Fruit fly (Drosophila melanogaster) whole organism, embryonic: Measurements from ENCODE around the gene CG11843.

Source experiments
- Atf6 ChIP-seq: fragments of 200-800 bp; sonication (Bioruptor generic); IDR thresholded peaks from 2 replicates; pipeline ENCODE4 v1.3.6; 2022; ENCODE audit warnings: missing biosample characterization, missing genetic modification characterization
- Bgb ChIP-seq: fragments of 200-800 bp; sonication (Bioruptor generic); IDR thresholded peaks from 2 replicates; pipeline ENCODE4 v1.3.6; 2022; ENCODE audit warnings: missing biosample characterization, missing genetic modification characterization; ENCODE audit not compliant: partially characterized antibody
- CG10321 ChIP-seq: fragments of 200-800 bp; sonication (Bioruptor generic); IDR thresholded peaks from 2 replicates; pipeline ENCODE4 v1.3.6; 2022; ENCODE audit warnings: missing biosample characterization, missing genetic modification characterization
- CG10366 ChIP-seq: fragments of 200-800 bp; sonication (Bioruptor generic); IDR thresholded peaks from 2 replicates; pipeline ENCODE4 v1.3.6; 2022; ENCODE audit warnings: missing biosample characterization, missing genetic modification characterization
- CG12942 ChIP-seq: fragments of 200-800 bp; sonication (Bioruptor generic); optimal IDR thresholded peaks from 3 replicates; lab custom pipeline; 2016; ENCODE audit warnings: missing biosample characterization, missing genetic modification characterization
- CG13287 ChIP-seq: fragments of 200-800 bp; sonication (Bioruptor generic); IDR thresholded peaks from 2 replicates; pipeline ENCODE4 v1.3.6; 2022; ENCODE audit warnings: missing biosample characterization, missing genetic modification characterization; ENCODE audit not compliant: partially characterized antibody
- CG15514 ChIP-seq: fragments of 200-800 bp; sonication (Bioruptor generic); optimal IDR thresholded peaks from 3 replicates; lab custom pipeline; 2017; ENCODE audit warnings: missing biosample characterization, missing genetic modification characterization, mild to moderate bottlenecking, moderate library complexity, missing genetic modification reagents
- CG16813 ChIP-seq: fragments of 200-800 bp; sonication (Bioruptor generic); IDR thresholded peaks from 3 replicates; pipeline ENCODE4 v1.3.6; 2022; ENCODE audit warnings: missing biosample characterization, missing genetic modification characterization; ENCODE audit not compliant: partially characterized antibody
- CG17385 ChIP-seq: fragments of 200-800 bp; sonication (Bioruptor generic); optimal IDR thresholded peaks from 3 replicates; lab custom pipeline; 2018; ENCODE audit warnings: missing biosample characterization, mild to moderate bottlenecking, missing genetic modification characterization
- CG17829 ChIP-seq: fragments of 200-800 bp; optimal IDR thresholded peaks from 2 replicates; lab custom pipeline; 2019; ENCODE audit warnings: missing biosample characterization, mild to moderate bottlenecking, missing genetic modification characterization, moderate library complexity
- CG2678 ChIP-seq: fragments of 200-800 bp; sonication (Bioruptor generic); optimal IDR thresholded peaks from 3 replicates; lab custom pipeline; 2019; ENCODE audit warnings: missing biosample characterization, mild to moderate bottlenecking, missing genetic modification characterization, moderate library complexity
- CG3281 ChIP-seq: fragments of 200-800 bp; sonication (Bioruptor generic); optimal IDR thresholded peaks from 3 replicates; lab custom pipeline; 2017; ENCODE audit warnings: missing biosample characterization, mild to moderate bottlenecking, missing genetic modification characterization
- CG6813 ChIP-seq: fragments of 200-800 bp; sonication (Bioruptor generic); optimal IDR thresholded peaks from 2 replicates; lab custom pipeline; 2017; ENCODE audit warnings: missing biosample characterization, missing genetic modification characterization, mild to moderate bottlenecking, moderate library complexity, missing genetic modification reagents
- CG6854 ChIP-seq: fragments of 200-800 bp; sonication (Bioruptor generic); optimal IDR thresholded peaks from 3 replicates; lab custom pipeline; 2017; ENCODE audit warnings: missing biosample characterization, mild to moderate bottlenecking, missing genetic modification characterization
- CG7372 ChIP-seq: fragments of 200-800 bp; sonication (Bioruptor generic); IDR thresholded peaks from 2 replicates; pipeline ENCODE4 v1.3.6; 2022; ENCODE audit warnings: missing biosample characterization, missing genetic modification characterization
- CG8089 ChIP-seq: fragments of 200-800 bp; sonication (Bioruptor generic); optimal IDR thresholded peaks from 3 replicates; lab custom pipeline; 2016; ENCODE audit warnings: missing biosample characterization, missing genetic modification characterization
- CG8765 ChIP-seq: fragments of 200-800 bp; sonication (Bioruptor generic); IDR thresholded peaks from 2 replicates; pipeline ENCODE4 v1.3.6; 2022; ENCODE audit warnings: missing biosample characterization, missing genetic modification characterization
- CG9215 ChIP-seq: fragments of 200-800 bp; sonication (Bioruptor generic); IDR thresholded peaks from 2 replicates; pipeline ENCODE4 v1.3.6; 2022; ENCODE audit warnings: missing biosample characterization, missing genetic modification characterization
- CG9609 ChIP-seq: fragments of 200-800 bp; sonication (Bioruptor generic); optimal IDR thresholded peaks from 3 replicates; lab custom pipeline; 2016; ENCODE audit warnings: missing biosample characterization, missing genetic modification characterization
- CG9876 ChIP-seq: fragments of 200-800 bp; sonication (Bioruptor generic); optimal IDR thresholded peaks from 2 replicates; lab custom pipeline; 2016; ENCODE audit warnings: missing biosample characterization, missing genetic modification characterization
- CoRest ChIP-seq: fragments of 200-800 bp; sonication (Bioruptor generic); optimal IDR thresholded peaks from 3 replicates; lab custom pipeline; 2018; ENCODE audit warnings: missing biosample characterization, mild to moderate bottlenecking, missing genetic modification characterization, moderate library complexity
- Dll ChIP-seq: fragments of 200-800 bp; sonication (Bioruptor generic); IDR thresholded peaks from 4 replicates; pipeline ENCODE4 v1.3.6; 2022; ENCODE audit warnings: missing biosample characterization, missing genetic modification characterization; ENCODE audit not compliant: partially characterized antibody
- Dref ChIP-seq: fragments of 200-800 bp; sonication (Bioruptor generic); IDR thresholded peaks from 2 replicates; pipeline ENCODE4 v1.3.6; 2022; ENCODE audit warnings: missing biosample characterization, missing genetic modification characterization
- GATAe ChIP-seq: fragments of 200-800 bp; sonication (Bioruptor generic); conservative IDR thresholded peaks from 2 replicates; pipeline ENCODE4 v1.3.6; 2022; ENCODE audit warnings: missing biosample characterization, missing genetic modification characterization
- H2.0 ChIP-seq: fragments of 200-800 bp; sonication (Bioruptor generic); IDR thresholded peaks from 2 replicates; pipeline ENCODE4 v1.3.6; 2022; ENCODE audit warnings: missing biosample characterization, missing genetic modification characterization
- Lim3 ChIP-seq: fragments of 200-800 bp; sonication (Bioruptor generic); IDR thresholded peaks from 2 replicates; pipeline ENCODE4 v1.3.6; 2022; ENCODE audit warnings: missing biosample characterization, missing genetic modification characterization
- Lpt ChIP-seq: fragments of >200 bp; optimal IDR thresholded peaks from 2 replicates; lab custom pipeline; 2018; ENCODE audit warnings: missing biosample characterization, missing genetic modification characterization
- Max ChIP-seq: fragments of 200-800 bp; sonication (Bioruptor generic); optimal IDR thresholded peaks from 2 replicates; lab custom pipeline; 2016; ENCODE audit warnings: missing biosample characterization, mild to moderate bottlenecking, missing genetic modification characterization
- amos ChIP-seq: fragments of 200-800 bp; sonication (Bioruptor generic); IDR thresholded peaks from 2 replicates; pipeline ENCODE4 v1.3.6; 2022; ENCODE audit warnings: missing biosample characterization, missing genetic modification characterization; ENCODE audit not compliant: partially characterized antibody
- bbx ChIP-seq: fragments of 200-800 bp; sonication (Bioruptor generic); IDR thresholded peaks from 2 replicates; pipeline ENCODE4 v1.3.6; 2022; ENCODE audit warnings: missing biosample characterization, missing genetic modification characterization; ENCODE audit not compliant: partially characterized antibody
- cas ChIP-seq: fragments of 200-800 bp; sonication (Bioruptor generic); IDR thresholded peaks from 2 replicates; pipeline ENCODE4 v1.3.6; 2022; ENCODE audit warnings: missing biosample characterization, missing genetic modification characterization
- cato ChIP-seq: fragments of 200-800 bp; sonication (Bioruptor generic); optimal IDR thresholded peaks from 2 replicates; lab custom pipeline; 2016; ENCODE audit warnings: missing biosample characterization, missing genetic modification characterization, borderline replicate concordance
- caup ChIP-seq: fragments of 200-800 bp; sonication (Bioruptor generic); optimal IDR thresholded peaks from 3 replicates; lab custom pipeline; 2017; ENCODE audit warnings: missing biosample characterization, mild to moderate bottlenecking, missing genetic modification characterization, moderate library complexity; ENCODE audit not compliant: severe bottlenecking
- croc ChIP-seq: fragments of 200-800 bp; sonication (Bioruptor generic); conservative IDR thresholded peaks from 3 replicates; pipeline ENCODE4 v1.3.6; 2022; ENCODE audit warnings: missing biosample characterization, missing genetic modification characterization
- crol ChIP-seq: fragments of 200-800 bp; sonication (Bioruptor generic); IDR thresholded peaks from 2 replicates; pipeline ENCODE4 v1.3.6; 2022; ENCODE audit warnings: missing biosample characterization, missing genetic modification characterization
- gem ChIP-seq: fragments of 200-800 bp; sonication (Bioruptor generic); optimal IDR thresholded peaks from 2 replicates; lab custom pipeline; 2019; ENCODE audit warnings: missing biosample characterization, mild to moderate bottlenecking, missing genetic modification characterization, moderate library complexity
- hb ChIP-seq: fragments of 200-800 bp; sonication (Bioruptor generic); IDR thresholded peaks from 3 replicates; pipeline ENCODE4 v1.3.6; 2022; ENCODE audit warnings: missing biosample characterization, missing genetic modification characterization; ENCODE audit not compliant: partially characterized antibody
- luna ChIP-seq: fragments of 200-800 bp; sonication (Bioruptor generic); optimal IDR thresholded peaks from 2 replicates; lab custom pipeline; 2016; ENCODE audit warnings: missing biosample characterization, missing genetic modification characterization
- onecut ChIP-seq: fragments of 200-800 bp; sonication (Bioruptor generic); IDR thresholded peaks from 2 replicates; pipeline ENCODE4 v1.3.6; 2022; ENCODE audit warnings: missing biosample characterization, missing genetic modification characterization
- peb ChIP-seq: fragments of 200-800 bp; sonication (Bioruptor generic); IDR thresholded peaks from 2 replicates; pipeline ENCODE4 v1.3.6; 2022; ENCODE audit warnings: missing biosample characterization, missing genetic modification characterization
- pita ChIP-seq: fragments of 200-800 bp; sonication (Bioruptor generic); optimal IDR thresholded peaks from 2 replicates; lab custom pipeline; 2017; ENCODE audit warnings: missing biosample characterization, mild to moderate bottlenecking, missing genetic modification characterization
- psq ChIP-seq: fragments of 200-800 bp; sonication (Bioruptor generic); optimal IDR thresholded peaks from 2 replicates; lab custom pipeline; 2017; ENCODE audit warnings: missing biosample characterization, missing genetic modification characterization
- seq ChIP-seq: fragments of 200-800 bp; sonication (Bioruptor generic); IDR thresholded peaks from 2 replicates; pipeline ENCODE4 v1.3.6; 2022; ENCODE audit warnings: missing biosample characterization, missing genetic modification characterization
- ttk ChIP-seq: fragments of 200-800 bp; sonication (Bioruptor generic); IDR thresholded peaks from 2 replicates; pipeline ENCODE4 v2.1.2; 2022; ENCODE audit warnings: missing biosample characterization, missing genetic modification characterization
- vfl ChIP-seq: fragments of 200-800 bp; sonication (Bioruptor generic); optimal IDR thresholded peaks from 2 replicates; lab custom pipeline; 2016; ENCODE audit warnings: missing biosample characterization, missing genetic modification characterization

Gene CG11843

dm6 chr3R:29049055-29049722 is 5.0 kb upstream of the CG11843 start, which contains the start of gene CG11837 (continued):
- TF ChIP-seq CG13287 (GFP tag; lab: Robert Waterston, UW) (peak; percentile 51; the same call in 1 of the 2 replicates), Dref (GFP tag; lab: Robert Waterston, UW) (peak; percentile 49), amos (GFP tag; lab: Robert Waterston, UW) (peak; percentile 25; the same call in 1 of the 2 replicates)
- TF ChIP-seq, all 482 proteins: peak for 21

dm6 chr3R:29050756-29051155 is 3.4 kb upstream of the CG11843 start, which contains the start of gene CG11841:
Gene CG11841, plus strand, starts transcription at chr3R:29051056.
- TF ChIP-seq CG2678 (no peak), luna (no peak), hb (no peak), seq (GFP tag; lab: Robert Waterston, UW) (no peak), GATAe (GFP tag; lab: Robert Waterston, UW) (no peak), croc (no peak), Bgb (GFP tag; lab: Robert Waterston, UW) (no peak), cas (GFP tag; lab: Robert Waterston, UW) (no peak), CG16813 (GFP tag; lab: Robert Waterston, UW) (no peak), CG7372 (no peak), CG3281 (GFP tag; lab: Kevin White, UChicago) (no peak), onecut (GFP tag; lab: Robert Waterston, UW) (no peak), CG10366 (GFP tag; lab: Robert Waterston, UW) (no peak), CG10321 (GFP tag; lab: Robert Waterston, UW) (no peak)
- TF ChIP-seq, all 482 proteins: peak for 0

- TF ChIP-seq cato (GFP tag; lab: Kevin White, UChicago) (no peak), CG17829 (tag; lab: Kevin White, UChicago) (no peak), CG12942 (GFP tag; lab: Kevin White, UChicago) (no peak)
These were observed 1.8 kb upstream of the CG11843 start, which contains the start of gene CG11842 for dm6 chr3R:29052380-29052779. Gene CG11842, plus strand, starts transcription at chr3R:29052680.

- TF ChIP-seq ttk (GFP tag; lab: Robert Waterston, UW), result no peak
- peak; percentile 94 for TF ChIP-seq bbx (GFP tag; lab: Robert Waterston, UW)
- no peak for TF ChIP-seq Atf6 (GFP tag; lab: Robert Waterston, UW)
- TF ChIP-seq Lpt (GFP tag; lab: Kevin White, UChicago), result no peak
- TF ChIP-seq pita, result no peak
- TF ChIP-seq CoRest, result no peak
- TF ChIP-seq Dll, result peak; percentile 96
- TF ChIP-seq CG8765, result no peak
- no peak for TF ChIP-seq CG17385
- peak; percentile 21 for TF ChIP-seq CG15514 (GFP tag; lab: Kevin White, UChicago)
- no peak for TF ChIP-seq CG6854 (GFP tag; lab: Kevin White, UChicago)
- no peak for TF ChIP-seq CG10366 (GFP tag; lab: Robert Waterston, UW)
- no peak for TF ChIP-seq crol
- TF ChIP-seq H2.0 (GFP tag; lab: Robert Waterston, UW), result no peak
- no peak for TF ChIP-seq CG9876 (GFP tag; lab: Kevin White, UChicago)
- TF ChIP-seq CG6813 (GFP tag; lab: Kevin White, UChicago), result no peak
- no peak for TF ChIP-seq CG9215
- TF ChIP-seq Lim3 (GFP tag; lab: Robert Waterston, UW), result no peak
- no peak for TF ChIP-seq CG8089 (GFP tag; lab: Kevin White, UChicago)
- no peak for TF ChIP-seq psq (GFP tag; lab: Kevin White, UChicago)
- TF ChIP-seq vfl (GFP tag; lab: Kevin White, UChicago), result no peak
- TF ChIP-seq caup, result no peak
- no peak for TF ChIP-seq peb (GFP tag; lab: Robert Waterston, UW)
- TF ChIP-seq Max, result no peak
- TF ChIP-seq CG9609 (GFP tag; lab: Kevin White, UChicago), result no peak
- TF ChIP-seq gem, result no peak
These were observed 1.6 kb downstream of the CG11843 start, which contains the start of gene Sirt7 for dm6 chr3R:29055710-29056109. Gene Sirt7, plus strand, starts transcription at chr3R:29055927.
